Fruit fly (Drosophila melanogaster) Kc167 (cell line): ENCODE data around the gene CG32772.

Experiments used
- Myc ChIP-seq: fragments of >200 bp; optimal IDR thresholded peaks from 2 replicates; lab custom pipeline; 2017; ENCODE audit warnings: missing external identifiers
- Sin3A ChIP-seq: fragments of >200 bp; optimal IDR thresholded peaks from 2 replicates; lab custom pipeline; 2018; ENCODE audit warnings: missing external identifiers
- h ChIP-seq: fragments of >200 bp; optimal IDR thresholded peaks from 3 replicates; lab custom pipeline; 2018; ENCODE audit warnings: missing external identifiers
- insv ChIP-seq: fragments of >200 bp; optimal IDR thresholded peaks from 3 replicates; lab custom pipeline; 2018; ENCODE audit warnings: missing external identifiers
- psq ChIP-seq: fragments of >200 bp; optimal IDR thresholded peaks from 2 replicates; lab custom pipeline; 2017; ENCODE audit warnings: missing external identifiers
- ttk ChIP-seq: sonication (Bioruptor generic); optimal IDR thresholded peaks from 2 replicates; lab custom pipeline; 2017; ENCODE audit warnings: missing external identifiers

The CG32772 gene

DNA sequence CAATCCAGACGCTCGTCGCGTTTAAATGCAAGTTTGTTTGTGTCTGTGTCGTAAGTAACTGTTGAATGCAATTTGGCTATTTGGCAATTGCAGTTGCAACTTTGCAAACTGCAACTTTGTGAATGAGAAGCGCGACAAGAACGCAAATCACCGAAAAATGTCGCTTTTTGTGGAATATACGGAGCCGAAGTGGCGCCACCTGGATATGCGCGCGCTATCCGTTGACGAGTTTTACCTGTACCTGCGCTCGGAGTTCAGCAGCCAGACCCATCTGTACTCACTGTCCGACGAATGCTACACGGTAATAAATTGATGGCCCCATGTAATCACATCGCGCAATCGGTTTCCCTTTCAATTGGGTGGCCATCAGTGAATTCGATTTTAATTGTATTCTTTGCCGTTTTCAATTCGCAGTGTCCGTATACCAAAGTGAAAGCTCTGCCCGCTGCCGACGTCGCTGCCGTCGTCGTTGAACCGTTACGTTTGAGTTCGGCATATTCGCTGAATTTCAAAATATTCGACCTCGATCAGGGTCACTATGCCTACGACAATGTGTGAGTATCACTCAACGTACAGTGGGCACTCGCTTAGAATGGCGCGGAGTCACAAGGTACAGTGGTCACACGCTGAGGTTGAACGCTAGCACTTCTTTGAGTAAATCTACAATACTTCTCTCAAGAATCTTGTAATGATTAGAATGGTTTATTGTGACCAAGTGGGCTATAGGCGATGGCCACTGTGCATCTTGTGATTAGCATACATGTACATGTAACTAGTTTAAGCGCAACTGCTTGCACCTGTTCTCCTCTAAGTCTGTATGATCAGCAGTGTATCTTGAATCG, 10.4 kb downstream of the CG32772 start:
- TF ChIP-seq Myc (lab: Kevin White, UChicago) (no peak), h (lab: Kevin White, UChicago) (no peak), Sin3A (lab: Kevin White, UChicago) (no peak), psq (lab: Kevin White, UChicago) (no peak), ttk (lab: Kevin White, UChicago) (no peak), insv (lab: Kevin White, UChicago) (no peak)

DNA sequence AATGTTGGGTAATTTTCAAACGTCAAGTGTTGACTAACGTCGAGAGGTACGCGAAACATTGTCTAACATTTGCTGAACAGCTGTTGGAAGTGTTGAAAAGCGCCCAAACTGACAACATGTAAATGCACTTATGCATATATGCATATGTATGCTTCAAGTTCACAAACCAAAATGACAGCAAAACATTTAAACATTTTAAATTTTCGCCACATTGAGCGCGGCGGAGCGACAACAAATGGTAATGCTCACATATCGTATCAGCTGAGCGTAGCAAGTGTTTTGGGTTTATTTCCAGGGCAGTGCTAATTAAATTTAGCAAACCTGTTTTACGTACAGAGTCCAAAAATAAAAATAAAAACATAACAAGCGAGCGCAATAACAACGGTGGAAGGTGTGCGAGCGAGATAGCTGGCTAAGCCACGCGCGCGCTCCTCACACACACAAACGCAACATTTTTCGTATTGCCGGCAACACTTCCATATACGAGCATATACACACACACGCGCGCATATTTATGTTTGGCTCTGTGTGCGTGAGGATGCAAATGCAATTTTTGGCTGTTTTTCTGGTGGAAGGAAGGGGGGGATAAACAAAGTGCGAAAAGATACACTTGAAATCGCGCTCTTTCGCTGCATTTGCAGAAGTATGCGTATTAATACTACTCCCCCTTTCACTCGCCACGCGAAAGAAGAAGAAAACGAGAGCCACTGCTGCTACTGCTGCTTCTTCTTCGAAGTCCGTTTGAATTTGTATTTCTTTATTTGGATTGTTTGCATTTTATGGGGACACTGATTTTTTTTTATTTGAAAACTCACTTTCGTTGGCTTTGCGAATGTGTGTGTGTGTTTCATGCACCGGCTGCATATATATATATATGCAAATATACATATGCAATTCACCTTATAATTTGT, 21.5 kb downstream of the CG32772 start:
- TF ChIP-seq Sin3A (lab: Kevin White, UChicago) (no peak), Myc (lab: Kevin White, UChicago) (no peak), h (lab: Kevin White, UChicago) (no peak), psq (lab: Kevin White, UChicago) (no peak), ttk (lab: Kevin White, UChicago) (no peak), insv (lab: Kevin White, UChicago) (no peak)

DNA sequence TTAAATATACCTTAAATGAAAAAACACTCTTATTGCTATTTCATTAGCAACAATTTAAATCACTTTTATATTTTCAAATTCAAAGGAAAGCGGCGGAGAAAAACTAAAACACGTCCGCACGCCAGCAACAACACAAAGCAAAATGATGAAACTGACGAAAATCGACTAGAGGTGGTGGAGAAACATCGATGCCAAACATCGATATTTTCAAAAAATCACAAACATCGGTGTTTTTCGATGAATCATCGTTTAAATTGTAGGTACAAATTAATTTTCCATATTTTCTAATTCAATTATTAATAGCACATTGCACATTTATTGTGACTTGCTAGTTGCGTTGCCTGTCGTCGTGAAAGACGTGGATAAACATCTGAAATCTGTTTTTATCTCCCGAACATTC, 22.1 kb downstream of the CG32772 start:
- no peak for TF ChIP-seq insv (lab: Kevin White, UChicago)
- TF ChIP-seq Sin3A (lab: Kevin White, UChicago): no peak
- TF ChIP-seq h (lab: Kevin White, UChicago): no peak
- no peak for TF ChIP-seq psq (lab: Kevin White, UChicago)
- no peak for TF ChIP-seq Myc (lab: Kevin White, UChicago)
- TF ChIP-seq ttk (lab: Kevin White, UChicago): no peak

DNA sequence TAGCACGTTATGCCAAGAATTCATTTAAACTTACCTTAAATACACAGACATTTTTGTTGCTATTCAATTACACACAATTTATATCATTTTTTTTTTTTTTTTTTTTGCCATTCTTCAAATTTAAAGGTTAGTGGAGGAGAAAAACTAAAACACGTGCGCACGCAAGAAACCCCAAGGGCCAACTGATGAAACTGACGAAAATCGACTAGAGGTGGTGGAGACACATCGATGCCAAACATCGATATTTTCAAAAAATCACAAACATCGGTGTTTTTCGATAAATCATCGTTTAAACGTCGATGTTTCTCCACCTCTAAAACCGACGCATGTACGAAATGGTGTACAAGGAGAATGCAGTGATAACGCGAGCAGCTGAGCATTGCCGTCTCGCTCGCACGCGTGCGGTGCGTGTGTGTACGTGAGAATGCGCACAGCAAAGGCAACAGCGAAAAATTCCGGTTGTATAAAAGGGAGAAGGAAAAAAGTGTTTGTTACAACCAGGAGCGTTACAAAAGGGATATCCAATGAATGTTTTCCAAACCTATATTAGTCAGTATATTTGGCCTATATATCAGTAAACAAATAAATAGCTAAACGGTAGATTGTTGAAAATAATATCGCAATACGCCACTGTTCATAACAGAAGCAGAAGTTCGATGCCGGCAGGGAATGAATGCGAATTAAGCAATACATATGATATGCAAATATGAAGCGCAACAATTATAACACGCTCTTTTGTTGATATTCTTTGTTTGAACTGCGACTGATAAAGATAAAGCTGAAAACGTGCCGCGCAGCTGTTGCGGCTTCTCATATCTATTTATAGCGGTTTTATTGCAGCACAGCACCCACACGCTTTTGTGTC, 27.3 kb downstream of the CG32772 start:
- no peak for TF ChIP-seq psq (lab: Kevin White, UChicago)
- TF ChIP-seq h (lab: Kevin White, UChicago): no peak
- no peak for TF ChIP-seq Sin3A (lab: Kevin White, UChicago)
- TF ChIP-seq Myc (lab: Kevin White, UChicago): no peak
- TF ChIP-seq ttk (lab: Kevin White, UChicago): no peak
- TF ChIP-seq insv (lab: Kevin White, UChicago): no peak

DNA sequence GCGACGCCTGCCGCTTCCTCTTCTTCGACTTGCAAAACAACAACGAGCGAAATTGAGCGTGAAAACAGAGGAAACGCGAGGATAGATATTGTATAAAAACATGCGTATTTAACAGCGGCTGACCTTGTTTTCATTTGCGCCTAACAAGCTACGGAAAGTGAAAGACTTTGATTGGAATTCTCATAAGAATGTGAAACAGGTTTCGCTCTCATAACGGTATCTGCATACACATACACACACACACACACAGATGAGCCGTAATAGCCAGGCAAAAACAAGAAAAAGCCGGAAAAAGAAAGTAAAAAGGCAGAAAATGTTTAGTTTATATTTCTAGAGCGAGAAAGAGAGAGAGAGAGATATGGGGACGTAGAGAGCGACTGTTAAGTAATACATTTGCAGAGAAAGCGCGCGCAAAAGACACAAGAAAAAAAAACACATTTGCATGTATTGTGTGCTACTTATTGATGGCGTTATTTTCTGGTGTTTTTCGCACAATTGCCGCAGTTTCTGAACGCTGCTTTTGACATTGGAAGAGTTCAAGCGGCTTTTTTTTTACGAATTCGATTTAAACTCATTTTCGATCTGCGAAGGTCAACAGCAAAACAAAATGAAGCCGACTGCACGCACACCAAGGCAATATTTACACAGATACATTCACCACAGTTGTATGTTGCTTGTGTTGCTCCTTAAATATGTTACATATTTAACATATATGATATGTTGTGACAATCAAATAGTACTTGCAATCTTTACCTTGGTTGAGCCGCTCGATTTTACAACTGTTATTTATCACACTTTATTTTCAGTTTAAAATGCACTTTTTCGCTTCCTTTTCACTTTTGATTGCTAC, 28.5 kb downstream of the CG32772 start:
- TF ChIP-seq psq (lab: Kevin White, UChicago): peak; percentile 7
- no peak for TF ChIP-seq Sin3A (lab: Kevin White, UChicago)
- no peak for TF ChIP-seq ttk (lab: Kevin White, UChicago)
- no peak for TF ChIP-seq insv (lab: Kevin White, UChicago)
- no peak for TF ChIP-seq Myc (lab: Kevin White, UChicago)
- no peak for TF ChIP-seq h (lab: Kevin White, UChicago)

dm6 chrX:4938072-4938336, 29.1 kb downstream of the CG32772 start, which contains the start of gene CG44774:
Gene CG44774, minus strand, starts transcription at chrX:4938105.
- TF ChIP-seq Sin3A (lab: Kevin White, UChicago): no peak
- no peak for TF ChIP-seq h (lab: Kevin White, UChicago)
- TF ChIP-seq Myc (lab: Kevin White, UChicago): no peak
- no peak for TF ChIP-seq insv (lab: Kevin White, UChicago)
- no peak for TF ChIP-seq ttk (lab: Kevin White, UChicago)
- TF ChIP-seq psq (lab: Kevin White, UChicago): no peak

DNA sequence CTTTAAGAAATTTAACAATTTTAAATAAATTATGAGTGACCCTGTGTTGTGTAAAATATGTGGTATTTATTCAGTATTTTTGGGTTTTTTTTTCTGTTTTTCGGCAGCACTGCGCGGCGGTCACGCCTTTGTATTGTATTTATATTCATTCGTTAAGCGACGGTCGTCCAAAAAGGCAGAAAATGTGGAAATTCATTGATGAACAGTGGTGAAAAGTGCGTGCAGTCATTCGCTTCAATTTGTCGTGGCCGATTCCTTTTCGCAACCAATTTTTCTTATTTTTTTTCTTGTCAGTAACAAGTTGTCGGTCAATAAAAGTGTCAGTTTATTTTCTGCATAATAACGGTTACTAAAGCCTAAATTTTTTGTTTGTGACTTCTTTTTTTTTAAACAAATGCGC, 30.1 kb downstream of the CG32772 start, which contains the start of gene Ptp4E:
Ptp4E (plus strand) TSS at position 143 of the 400 bp plus-strand sequence.
- no peak for TF ChIP-seq Sin3A (lab: Kevin White, UChicago)
- TF ChIP-seq Myc (lab: Kevin White, UChicago): no peak
- no peak for TF ChIP-seq ttk (lab: Kevin White, UChicago)
- TF ChIP-seq insv (lab: Kevin White, UChicago): no peak
- no peak for TF ChIP-seq h (lab: Kevin White, UChicago)
- TF ChIP-seq psq (lab: Kevin White, UChicago): no peak

dm6 chrX:4939788-4940441, 31.0 kb downstream of the CG32772 start:
- TF ChIP-seq h (lab: Kevin White, UChicago): no peak
- TF ChIP-seq Sin3A (lab: Kevin White, UChicago): no peak
- TF ChIP-seq psq (lab: Kevin White, UChicago): no peak
- TF ChIP-seq ttk (lab: Kevin White, UChicago): no peak
- TF ChIP-seq Myc (lab: Kevin White, UChicago): no peak
- no peak for TF ChIP-seq insv (lab: Kevin White, UChicago)

dm6 chrX:4940527-4940926, 31.6 kb downstream of the CG32772 start:
- TF ChIP-seq Myc (lab: Kevin White, UChicago) (no peak), Sin3A (lab: Kevin White, UChicago) (no peak), ttk (lab: Kevin White, UChicago) (no peak), insv (lab: Kevin White, UChicago) (no peak), h (lab: Kevin White, UChicago) (no peak), psq (lab: Kevin White, UChicago) (no peak)
